Fruit fly (Drosophila melanogaster) S2 (cell line): Measurements from ENCODE around the gene mRpL30.

Experiments used
- CG8478 ChIP-seq: fragments of >200 bp; optimal IDR thresholded peaks from 2 replicates; lab custom pipeline; 2018
- CTCF ChIP-seq, 2 experiments: fragments of >200 bp; optimal IDR thresholded peaks; 2 replicates each; lab custom pipeline; 2018

DNA sequence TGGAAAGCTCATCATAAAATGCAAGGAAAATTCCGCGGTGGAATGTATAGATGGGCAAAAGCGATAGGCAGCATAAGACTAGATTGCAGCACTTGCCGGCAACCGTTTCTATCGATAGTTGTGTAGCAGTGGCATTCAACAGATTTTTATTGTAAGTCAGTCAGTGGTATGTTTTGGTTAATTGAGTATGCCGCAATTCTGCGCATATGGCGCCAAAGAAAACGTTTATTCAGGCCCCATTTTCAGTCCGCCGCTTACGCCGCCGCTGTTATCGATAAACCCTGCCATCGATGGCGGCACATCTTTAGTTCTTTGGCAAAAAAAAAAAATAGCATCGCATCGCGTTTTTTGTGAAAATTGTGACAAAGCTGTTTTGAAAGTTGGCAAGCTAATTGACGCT lies 2.1 kb downstream of the mRpL30 start, which contains the start of the genes Cbp80 and Torsin:
- TF ChIP-seq CG8478 (lab: Kevin White, UChicago) = no peak
- TF ChIP-seq CTCF (optimal IDR thresholded peaks at IDR 0.05; lab: Kevin White, UChicago) = no peak
